Worm (Caenorhabditis elegans) whole organism, early embryonic: Measurements from ENCODE around the gene twk-45.

Source experiments
- B0310.2 ChIP-seq: sonication (generic microtip); optimal IDR thresholded peaks from 2 replicates; lab custom pipeline; 2016; ENCODE audit warnings: mild to moderate bottlenecking, missing genetic modification characterization, missing compliant biosample characterization
- F13C5.2 ChIP-seq: sonication (generic microtip); optimal IDR thresholded peaks from 2 replicates; lab custom pipeline; 2017; ENCODE audit warnings: mild to moderate bottlenecking, missing genetic modification characterization, inconsistent platforms, missing compliant biosample characterization
- aly-1 ChIP-seq: sonication (generic microtip); optimal IDR thresholded peaks from 2 replicates; lab custom pipeline; 2016; ENCODE audit warnings: missing genetic modification characterization, missing compliant biosample characterization
- ama-1 ChIP-seq: fragments of 150-350 bp; optimal IDR thresholded peaks from 2 replicates; lab custom pipeline; 2014
- ceh-13 ChIP-seq: fragments of 200-800 bp; sonication (Bioruptor generic); optimal IDR thresholded peaks from 2 replicates; lab custom pipeline; 2018; ENCODE audit warnings: mild to moderate bottlenecking, missing genetic modification characterization, missing compliant biosample characterization
- ceh-36 ChIP-seq: sonication (generic microtip); optimal IDR thresholded peaks from 2 replicates; lab custom pipeline; 2016; ENCODE audit warnings: missing genetic modification characterization, inconsistent platforms, missing compliant biosample characterization
- ets-7 ChIP-seq: sonication (generic microtip); optimal IDR thresholded peaks from 2 replicates; lab custom pipeline; 2016; ENCODE audit warnings: missing genotype, missing genetic modification characterization, missing compliant biosample characterization
- flt-1 ChIP-seq: fragments of 200-800 bp; sonication (Bioruptor generic); IDR thresholded peaks from 2 replicates; pipeline ENCODE4 v1.3.6; 2022; ENCODE audit warnings: missing genetic modification characterization, missing compliant biosample characterization
- hmbx-1 ChIP-seq: sonication (generic microtip); optimal IDR thresholded peaks from 2 replicates; lab custom pipeline; 2016; ENCODE audit warnings: mild to moderate bottlenecking, missing genetic modification characterization, missing compliant biosample characterization
- hmg-4 ChIP-seq: fragments of 200-800 bp; sonication (Bioruptor generic); optimal IDR thresholded peaks from 2 replicates; lab custom pipeline; 2018; ENCODE audit warnings: mild to moderate bottlenecking, missing genetic modification characterization, missing compliant biosample characterization
- hnd-1 ChIP-seq: sonication (generic microtip); optimal IDR thresholded peaks from 2 replicates; lab custom pipeline; 2016; ENCODE audit warnings: missing genetic modification characterization, missing compliant biosample characterization
- pes-1 ChIP-seq: fragments of 200-800 bp; sonication (Bioruptor generic); IDR thresholded peaks from 2 replicates; pipeline ENCODE4 v1.3.6; 2022; ENCODE audit warnings: missing genetic modification reagents, missing genetic modification characterization, missing compliant biosample characterization
- scrt-1 ChIP-seq: fragments of 200-800 bp; sonication (Bioruptor generic); IDR thresholded peaks from 2 replicates; pipeline ENCODE4 v1.3.6; 2022; ENCODE audit warnings: missing genetic modification characterization, missing compliant biosample characterization
- sea-1 ChIP-seq: fragments of 200-800 bp; sonication (Bioruptor generic); conservative IDR thresholded peaks from 2 replicates; pipeline ENCODE4 v1.3.6; 2022; ENCODE audit warnings: missing genetic modification characterization, missing compliant biosample characterization
- tbx-11 ChIP-seq: fragments of 200-800 bp; sonication (Bioruptor generic); IDR thresholded peaks from 2 replicates; pipeline ENCODE4 v1.3.6; 2022; ENCODE audit warnings: missing genetic modification characterization, missing compliant biosample characterization
- tbx-37 ChIP-seq: fragments of 200-800 bp; sonication (Bioruptor generic); conservative IDR thresholded peaks from 2 replicates; pipeline ENCODE4 v1.3.6; 2022; ENCODE audit warnings: missing genetic modification reagents, missing genetic modification characterization, missing compliant biosample characterization
- tra-4 ChIP-seq: sonication (generic microtip); optimal IDR thresholded peaks from 2 replicates; lab custom pipeline; 2017; ENCODE audit warnings: missing genetic modification characterization, missing compliant biosample characterization

Gene twk-45

DNA sequence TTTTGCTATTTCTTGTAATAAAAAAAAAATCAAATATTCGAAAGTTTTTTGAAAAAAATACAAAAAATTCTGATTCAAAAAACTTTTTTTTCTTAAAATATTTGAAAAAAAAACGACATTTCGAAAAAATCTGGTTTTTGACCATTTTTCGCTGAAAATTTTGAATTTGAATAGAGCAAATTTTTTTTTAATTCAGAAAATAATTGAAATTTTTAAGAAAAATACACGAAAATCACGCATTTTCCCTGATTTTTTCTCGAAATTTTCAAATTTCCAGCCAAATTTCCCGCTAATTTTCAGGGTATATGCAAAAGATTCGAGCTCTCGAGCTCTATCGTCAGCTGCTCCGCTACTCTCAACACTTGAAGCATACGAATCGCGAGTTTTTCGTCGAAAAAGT, 25.1 kb upstream of the twk-45 start, which contains the start of gene Y71H2AM.1:
Gene Y71H2AM.1 (plus strand): TSS at position 301 of the 400 bp plus-strand sequence.
- no peak for TF ChIP-seq flt-1 (GFP tag; lab: Robert Waterston, UW)
- TF ChIP-seq hnd-1 (tag; lab: Kevin White, UChicago): no peak
- no peak for TF ChIP-seq ceh-36 (tag; lab: Kevin White, UChicago)
- TF ChIP-seq B0310.2 (tag; lab: Kevin White, UChicago): no peak
- TF ChIP-seq hmg-4: no peak
- no peak for TF ChIP-seq hmbx-1 (tag; lab: Kevin White, UChicago)
- TF ChIP-seq aly-1 (tag; lab: Kevin White, UChicago): no peak
- TF ChIP-seq scrt-1 (GFP tag; lab: Robert Waterston, UW): no peak
- TF ChIP-seq tbx-37 (GFP tag; lab: Robert Waterston, UW): no peak
- no peak for TF ChIP-seq ets-7
- no peak for TF ChIP-seq ceh-13 (GFP tag; lab: Kevin White, UChicago)
- no peak for TF ChIP-seq F13C5.2 (tag; lab: Kevin White, UChicago)
- TF ChIP-seq pes-1 (GFP tag; lab: Robert Waterston, UW): no peak
- TF ChIP-seq tra-4 (tag; lab: Kevin White, UChicago): no peak
- TF ChIP-seq sea-1 (GFP tag; lab: Robert Waterston, UW): no peak
- TF ChIP-seq ama-1: no peak
- no peak for TF ChIP-seq tbx-11 (GFP tag; lab: Robert Waterston, UW)

DNA sequence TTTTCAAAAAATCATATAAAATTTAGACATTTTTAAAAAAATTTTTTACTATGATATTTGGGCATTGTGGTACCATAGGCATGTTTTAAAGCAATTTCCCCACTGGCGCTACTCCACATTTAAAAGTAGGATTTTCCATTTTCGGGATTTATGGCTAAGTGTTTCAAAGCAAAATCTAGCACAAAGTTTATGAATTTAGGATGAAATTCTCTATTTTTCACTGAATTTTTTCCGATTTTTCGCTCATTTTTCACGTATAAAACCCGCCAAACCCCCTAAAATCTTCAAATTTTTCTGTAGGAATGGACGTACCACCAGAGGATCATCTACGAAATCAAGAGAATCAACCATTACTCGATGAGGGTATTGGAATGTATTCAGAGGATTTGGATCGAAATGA, 17.3 kb upstream of the twk-45 start, which contains the start of gene pipp-4P:
Gene pipp-4P (plus strand): TSS at position 301 of the 400 bp plus-strand sequence.
- no peak for TF ChIP-seq tbx-11 (GFP tag; lab: Robert Waterston, UW)
- no peak for TF ChIP-seq aly-1 (tag; lab: Kevin White, UChicago)
- no peak for TF ChIP-seq ama-1
- TF ChIP-seq scrt-1 (GFP tag; lab: Robert Waterston, UW): no peak
- no peak for TF ChIP-seq ceh-13 (GFP tag; lab: Kevin White, UChicago)
- no peak for TF ChIP-seq ets-7
- no peak for TF ChIP-seq tbx-37 (GFP tag; lab: Robert Waterston, UW)
- no peak for TF ChIP-seq sea-1 (GFP tag; lab: Robert Waterston, UW)
- TF ChIP-seq B0310.2 (tag; lab: Kevin White, UChicago): no peak

ce11 chrIII:2817847-2818246, 16.1 kb upstream of the twk-45 start:
- TF ChIP-seq hmbx-1 (tag; lab: Kevin White, UChicago) (no peak), ama-1 (no peak), tbx-11 (GFP tag; lab: Robert Waterston, UW) (no peak), tra-4 (tag; lab: Kevin White, UChicago) (no peak), pes-1 (GFP tag; lab: Robert Waterston, UW) (no peak), ceh-13 (GFP tag; lab: Kevin White, UChicago) (no peak), B0310.2 (tag; lab: Kevin White, UChicago) (no peak), F13C5.2 (tag; lab: Kevin White, UChicago) (no peak), hnd-1 (tag; lab: Kevin White, UChicago) (no peak), ceh-36 (tag; lab: Kevin White, UChicago) (no peak), scrt-1 (GFP tag; lab: Robert Waterston, UW) (no peak), hmg-4 (no peak), tbx-37 (GFP tag; lab: Robert Waterston, UW) (no peak), aly-1 (tag; lab: Kevin White, UChicago) (no peak), ets-7 (no peak), flt-1 (GFP tag; lab: Robert Waterston, UW) (no peak), sea-1 (GFP tag; lab: Robert Waterston, UW) (no peak)

- no peak for TF ChIP-seq ets-7
- no peak for TF ChIP-seq ceh-36 (tag; lab: Kevin White, UChicago)
- no peak for TF ChIP-seq hnd-1 (tag; lab: Kevin White, UChicago)
- no peak for TF ChIP-seq sea-1 (GFP tag; lab: Robert Waterston, UW)
- TF ChIP-seq tra-4 (tag; lab: Kevin White, UChicago): no peak
- TF ChIP-seq F13C5.2 (tag; lab: Kevin White, UChicago): no peak
These were observed 14.7 kb upstream of the twk-45 start for ce11 chrIII:2816205-2816923.

ce11 chrIII:2814919-2815554, 13.3 kb upstream of the twk-45 start, which contains the start of gene tufm-1:
TSS of gene tufm-1 (minus strand) at chrIII:2814969.
- no peak for TF ChIP-seq aly-1 (tag; lab: Kevin White, UChicago)
- no peak for TF ChIP-seq flt-1 (GFP tag; lab: Robert Waterston, UW)
- no peak for TF ChIP-seq ama-1
- no peak for TF ChIP-seq pes-1 (GFP tag; lab: Robert Waterston, UW)
- TF ChIP-seq hmbx-1 (tag; lab: Kevin White, UChicago): no peak
- TF ChIP-seq sea-1 (GFP tag; lab: Robert Waterston, UW): no peak
- TF ChIP-seq F13C5.2 (tag; lab: Kevin White, UChicago): no peak
- no peak for TF ChIP-seq tra-4 (tag; lab: Kevin White, UChicago)
- no peak for TF ChIP-seq tbx-37 (GFP tag; lab: Robert Waterston, UW)
- TF ChIP-seq B0310.2 (tag; lab: Kevin White, UChicago): no peak
- TF ChIP-seq ceh-36 (tag; lab: Kevin White, UChicago): no peak
- TF ChIP-seq ceh-13 (GFP tag; lab: Kevin White, UChicago): no peak
- TF ChIP-seq hmg-4: no peak
- no peak for TF ChIP-seq tbx-11 (GFP tag; lab: Robert Waterston, UW)
- TF ChIP-seq ets-7: no peak
- no peak for TF ChIP-seq hnd-1 (tag; lab: Kevin White, UChicago)
- no peak for TF ChIP-seq scrt-1 (GFP tag; lab: Robert Waterston, UW)

ce11 chrIII:2811410-2811809, 9.7 kb upstream of the twk-45 start:
- no peak for TF ChIP-seq scrt-1 (GFP tag; lab: Robert Waterston, UW)
- no peak for TF ChIP-seq ama-1
- TF ChIP-seq sea-1 (GFP tag; lab: Robert Waterston, UW): peak; percentile 49; the same call in 1 of the 2 replicates
- TF ChIP-seq tbx-11 (GFP tag; lab: Robert Waterston, UW): 0 out of 2 replicates have a peak, but pooled peaks have one; percentile 19
- TF ChIP-seq pes-1 (GFP tag; lab: Robert Waterston, UW): 0 out of 2 replicates have a peak, but pooled peaks have one; percentile 9
- no peak for TF ChIP-seq aly-1 (tag; lab: Kevin White, UChicago)
- no peak for TF ChIP-seq ceh-36 (tag; lab: Kevin White, UChicago)
- TF ChIP-seq hnd-1 (tag; lab: Kevin White, UChicago): no peak
- TF ChIP-seq B0310.2 (tag; lab: Kevin White, UChicago): no peak
- no peak for TF ChIP-seq flt-1 (GFP tag; lab: Robert Waterston, UW)
- TF ChIP-seq hmbx-1 (tag; lab: Kevin White, UChicago): no peak
